Worm (Caenorhabditis elegans) whole organism, dauer: ENCODE measurements around the gene srh-87.

Source experiments
- unc-62 ChIP-seq: sonication (generic microtip); optimal IDR thresholded peaks from 2 replicates; lab custom pipeline; 2017; ENCODE audit warnings: missing biosample characterization, missing genetic modification reagents, missing genetic modification characterization

Gene srh-87

DNA sequence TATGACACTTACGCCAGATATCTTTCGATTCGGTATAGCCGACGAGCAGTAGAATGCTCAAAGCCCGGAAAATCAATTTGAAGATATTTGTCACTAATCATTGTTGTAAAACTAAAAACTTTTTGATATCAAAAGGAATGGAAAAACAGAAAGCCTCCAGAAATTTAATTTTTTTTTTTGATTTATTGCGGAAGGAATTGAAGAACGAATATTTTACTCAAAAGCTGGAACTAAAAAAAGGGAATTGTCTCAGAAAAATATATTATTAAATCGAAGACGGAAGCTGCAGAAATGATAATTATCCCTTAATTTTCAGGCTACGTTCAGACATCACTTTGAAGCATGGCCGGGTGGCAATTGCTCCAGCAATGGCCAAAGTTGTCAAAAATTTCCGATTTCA lies 1.6 kb downstream of the srh-87 start, which contains the start of gene srw-137:
srw-137 (minus strand) TSS at position 101 of the 400 bp plus-strand sequence.
- TF ChIP-seq unc-62 (GFP tag; lab: Kevin White, UChicago) = no peak

ce11 chrV:2942247-2942646 lies 3.3 kb downstream of the srh-87 start:
- TF ChIP-seq unc-62 (GFP tag; lab: Kevin White, UChicago) = no peak

- no peak for TF ChIP-seq unc-62 (GFP tag; lab: Kevin White, UChicago)
These were observed 4.1 kb downstream of the srh-87 start, which contains the start of gene srw-143 for ce11 chrV:2941405-2941804. Gene srw-143, minus strand, starts transcription at chrV:2941505.

- TF ChIP-seq unc-62 (GFP tag; lab: Kevin White, UChicago) = no peak
These were observed 7.0 kb downstream of the srh-87 start, which contains the start of gene srw-141 for ce11 chrV:2938497-2938896. Gene srw-141, minus strand, starts transcription at chrV:2938597.

- no peak for TF ChIP-seq unc-62 (GFP tag; lab: Kevin White, UChicago)
These were observed 11.4 kb downstream of the srh-87 start, which contains the start of gene srh-247 for ce11 chrV:2934075-2934474. Gene srh-247, minus strand, starts transcription at chrV:2934175.

DNA sequence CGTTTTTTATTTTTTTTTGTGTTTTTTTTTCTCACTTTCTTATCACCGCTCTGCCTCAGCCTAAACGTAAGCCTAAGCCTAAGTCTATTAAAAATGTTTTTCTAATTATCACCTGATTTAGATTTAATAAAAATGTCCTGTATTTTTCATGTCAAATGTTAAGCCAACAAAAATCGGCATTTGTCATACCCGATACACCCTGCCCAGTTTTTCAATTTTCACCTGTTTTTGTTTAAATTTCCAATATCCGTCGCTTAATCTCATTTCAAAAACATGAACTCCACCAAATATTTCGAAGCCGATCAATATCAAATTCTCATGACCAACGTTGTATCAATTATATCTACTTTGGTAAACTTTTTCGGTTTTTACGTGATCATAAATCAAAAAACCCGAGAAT lies 14.2 kb downstream of the srh-87 start, which contains the start of gene C31B8.1:
C31B8.1 (plus strand) TSS at position 301 of the 400 bp plus-strand sequence.
- TF ChIP-seq unc-62 (GFP tag; lab: Kevin White, UChicago) = no peak

- TF ChIP-seq unc-62 (GFP tag; lab: Kevin White, UChicago) = no peak
These were observed 15.7 kb downstream of the srh-87 start, which contains the start of gene C31B8.16 for ce11 chrV:2929753-2930152. Gene C31B8.16, plus strand, starts transcription at chrV:2930053.

DNA sequence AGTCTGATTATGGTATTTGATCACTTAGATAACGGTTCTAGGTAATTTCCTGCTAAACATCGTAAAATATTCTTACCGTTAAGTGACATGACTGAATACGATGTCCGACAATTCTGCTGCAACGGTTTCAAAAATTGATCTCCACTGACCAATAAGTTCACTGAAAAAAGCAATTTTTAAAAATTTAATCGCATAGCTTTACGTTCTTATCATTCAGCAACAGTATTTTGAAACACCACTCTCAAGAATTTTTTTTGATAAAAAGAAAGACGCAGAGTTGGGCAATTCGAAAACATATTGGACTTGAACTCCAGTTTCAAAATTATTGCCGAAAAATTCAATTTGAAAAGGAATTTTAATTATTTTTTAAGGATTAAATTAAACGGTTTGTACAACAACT lies 17.9 kb downstream of the srh-87 start, which contains the start of gene C31B8.12:
C31B8.12 (minus strand) TSS at position 101 of the 400 bp plus-strand sequence.
- TF ChIP-seq unc-62 (GFP tag; lab: Kevin White, UChicago) = no peak

DNA sequence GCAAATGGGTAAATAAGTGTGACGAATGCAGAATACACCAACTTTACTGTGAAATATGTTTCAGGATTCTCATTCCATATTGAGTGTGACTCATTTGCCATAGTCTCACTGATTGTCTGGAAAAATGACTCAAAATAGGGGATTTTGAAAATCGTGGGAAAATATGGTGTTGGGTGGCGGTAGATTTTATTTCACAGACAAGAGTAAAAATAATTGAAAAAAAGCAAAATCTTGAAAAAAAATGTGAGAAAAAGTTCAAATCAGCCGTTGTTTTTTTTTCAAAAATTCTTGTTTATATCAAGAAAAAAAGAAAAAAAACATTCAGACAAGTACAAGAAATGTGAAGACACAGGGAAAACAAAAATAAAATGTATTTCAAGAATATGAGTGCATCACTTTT lies 22.9 kb downstream of the srh-87 start, which contains the start of gene srh-38:
srh-38 (minus strand) TSS at position 101 of the 400 bp plus-strand sequence.
- no peak for TF ChIP-seq unc-62 (GFP tag; lab: Kevin White, UChicago)

- no peak for TF ChIP-seq unc-62 (GFP tag; lab: Kevin White, UChicago)
These were observed 25.4 kb downstream of the srh-87 start for ce11 chrV:2920125-2920524.

- no peak for TF ChIP-seq unc-62 (GFP tag; lab: Kevin White, UChicago)
These were observed 31.6 kb downstream of the srh-87 start, which contains the start of gene srh-146 for ce11 chrV:2913948-2914347. Gene srh-146, plus strand, starts transcription at chrV:2914248.

DNA sequence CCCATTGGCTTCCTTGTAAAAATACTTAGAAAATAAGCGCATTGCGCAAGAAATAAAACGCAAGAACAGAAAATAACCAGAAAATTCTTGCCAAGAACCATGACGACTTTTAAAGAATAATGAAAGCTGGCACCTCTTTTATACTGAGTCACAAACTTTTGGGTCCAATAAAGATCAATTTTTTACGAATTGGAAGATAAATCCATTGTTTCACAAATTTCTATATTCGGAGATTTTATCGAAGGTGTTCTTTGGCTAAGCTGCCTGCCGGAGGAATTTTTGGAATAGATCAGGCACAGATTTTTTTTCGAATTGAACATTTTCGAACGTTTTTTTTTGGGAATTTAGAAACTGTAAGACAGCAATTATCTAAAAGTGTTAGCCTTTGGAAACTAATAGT lies 32.6 kb downstream of the srh-87 start, which contains the start of gene C31B8.9:
C31B8.9 (minus strand) TSS at position 101 of the 400 bp plus-strand sequence.
- no peak for TF ChIP-seq unc-62 (GFP tag; lab: Kevin White, UChicago)

- TF ChIP-seq unc-62 (GFP tag; lab: Kevin White, UChicago) = no peak
These were observed 36.0 kb downstream of the srh-87 start, which contains the start of gene zmp-3 for ce11 chrV:2909525-2909924. Gene zmp-3, minus strand, starts transcription at chrV:2909625.

DNA sequence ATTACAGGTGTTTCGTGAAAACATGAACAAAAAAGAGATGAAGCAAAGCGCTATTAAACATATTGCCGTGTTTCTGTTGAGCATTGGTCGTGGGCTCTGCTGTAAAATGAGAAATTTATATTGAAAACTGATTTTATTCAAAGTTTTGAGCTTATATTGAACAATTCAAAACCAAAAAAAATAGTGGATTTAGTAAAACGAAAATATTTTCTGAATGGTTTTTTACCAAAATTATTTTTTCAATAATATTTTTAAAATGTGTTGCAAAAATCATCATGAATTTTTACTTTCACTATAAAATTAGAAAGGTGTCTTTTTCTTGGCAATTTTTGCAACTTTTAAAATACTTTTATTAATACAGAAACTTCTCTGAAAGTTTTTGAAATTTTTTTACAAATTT lies 42.3 kb downstream of the srh-87 start, which contains the start of gene C31B8.7:
C31B8.7 (minus strand) TSS at position 101 of the 400 bp plus-strand sequence.
- TF ChIP-seq unc-62 (GFP tag; lab: Kevin White, UChicago) = no peak

DNA sequence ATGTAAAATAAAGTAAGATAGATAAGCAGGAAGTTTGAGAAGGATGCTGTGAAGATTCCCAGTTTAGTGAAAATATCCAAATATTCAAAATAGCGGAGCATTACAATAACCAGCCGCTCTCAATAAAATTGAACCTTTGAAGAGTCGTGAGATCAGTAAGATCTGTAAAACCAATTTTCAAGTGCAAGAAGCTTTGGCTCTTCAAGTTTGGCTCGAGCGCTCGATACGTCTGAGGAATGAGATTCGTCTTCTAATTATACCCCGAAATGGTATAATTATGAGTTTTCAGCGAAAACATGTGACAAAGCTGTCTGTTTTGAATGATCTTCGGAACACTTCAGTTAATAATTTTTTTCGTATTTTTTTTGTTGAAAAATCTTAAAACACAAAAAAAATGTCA lies 45.6 kb downstream of the srh-87 start, which contains the start of gene str-46:
str-46 (minus strand) TSS at position 101 of the 400 bp plus-strand sequence.
- no peak for TF ChIP-seq unc-62 (GFP tag; lab: Kevin White, UChicago)

DNA sequence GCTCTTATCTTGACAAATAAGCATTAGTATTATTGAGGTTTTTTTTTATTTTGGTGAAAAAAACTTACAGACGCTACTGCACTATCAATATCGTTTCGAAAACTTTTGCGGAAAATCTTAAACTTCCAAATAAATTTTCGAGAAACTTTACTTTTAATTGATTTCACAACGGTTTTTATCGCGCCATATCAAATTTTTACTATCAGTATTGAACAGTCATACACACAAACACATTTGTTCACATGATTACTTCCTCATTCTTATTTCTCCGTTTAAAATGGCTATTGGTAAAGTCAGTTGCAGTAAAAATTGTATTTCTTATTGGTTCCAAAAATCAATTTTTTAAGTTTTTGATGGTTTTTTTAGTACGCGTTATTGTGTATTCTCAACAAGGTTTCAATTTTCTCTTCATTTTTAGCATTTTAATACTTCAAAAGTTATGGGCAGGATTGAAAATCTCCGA lies 49.3 kb downstream of the srh-87 start, which contains the start of gene pals-32:
pals-32 (plus strand) TSS at position 413 of the 463 bp plus-strand sequence.
- no peak for TF ChIP-seq unc-62 (GFP tag; lab: Kevin White, UChicago)
